Worm (Caenorhabditis elegans) whole organism, young adult: ENCODE results near the gene tag-329.
A peak's percentile ranks its signal among the peaks of the same experiment; 100 is the strongest.

Experiments used
- B0261.1 ChIP-seq: sonication (generic microtip); optimal IDR thresholded peaks from 2 replicates; lab custom pipeline; 2016; ENCODE audit warnings: mild to moderate bottlenecking, missing genetic modification characterization, moderate library complexity, missing compliant biosample characterization
- C06A6.2 ChIP-seq: fragments of 200-800 bp; sonication (Bioruptor generic); conservative IDR thresholded peaks from 2 replicates; pipeline ENCODE4 v1.3.6; 2022; ENCODE audit warnings: missing genetic modification characterization, missing compliant biosample characterization
- C17E4.6 ChIP-seq: fragments of 200-800 bp; sonication (Bioruptor generic); IDR thresholded peaks from 2 replicates; pipeline ENCODE4 v1.3.6; 2022; ENCODE audit warnings: missing genetic modification reagents, missing genetic modification characterization, missing compliant biosample characterization
- F10E7.11 ChIP-seq: sonication (generic microtip); optimal IDR thresholded peaks from 2 replicates; lab custom pipeline; 2017; ENCODE audit warnings: mild to moderate bottlenecking, missing genetic modification characterization, moderate library complexity, missing compliant biosample characterization
- F33H1.4 ChIP-seq: fragments of 200-800 bp; sonication (Bioruptor generic); IDR thresholded peaks from 2 replicates; pipeline ENCODE4 v1.3.6; 2022; ENCODE audit warnings: missing genetic modification reagents, missing genetic modification characterization, missing compliant biosample characterization
- F49E8.2 ChIP-seq: sonication (generic microtip); optimal IDR thresholded peaks from 3 replicates; lab custom pipeline; 2017; ENCODE audit warnings: missing genetic modification characterization, mild to moderate bottlenecking, missing compliant biosample characterization, antibody characterized with exemption, moderate library complexity; ENCODE audit not compliant: insufficient read depth
- F52B5.7 ChIP-seq: sonication (generic microtip); optimal IDR thresholded peaks from 2 replicates; lab custom pipeline; 2016; ENCODE audit warnings: mild to moderate bottlenecking, missing genetic modification characterization, missing compliant biosample characterization
- F57A8.1 ChIP-seq: fragments of 200-800 bp; sonication (Bioruptor generic); optimal IDR thresholded peaks from 2 replicates; lab custom pipeline; 2018; ENCODE audit warnings: mild to moderate bottlenecking, missing genetic modification characterization, moderate library complexity, missing compliant biosample characterization
- K11D2.4 ChIP-seq: fragments of 200-800 bp; sonication (Bioruptor generic); IDR thresholded peaks from 2 replicates; pipeline ENCODE4 v1.3.6; 2022; ENCODE audit warnings: missing genetic modification reagents, missing genetic modification characterization, missing compliant biosample characterization
- K12H6.12 ChIP-seq: fragments of 200-800 bp; sonication (Bioruptor generic); optimal IDR thresholded peaks from 2 replicates; lab custom pipeline; 2018; ENCODE audit warnings: mild to moderate bottlenecking, missing genetic modification characterization, missing compliant biosample characterization
- T07F8.4 ChIP-seq: sonication (generic microtip); optimal IDR thresholded peaks from 2 replicates; lab custom pipeline; 2016; ENCODE audit warnings: mild to moderate bottlenecking, missing genetic modification characterization, moderate library complexity, missing compliant biosample characterization
- T26A5.8 ChIP-seq: sonication (generic microtip); optimal IDR thresholded peaks from 2 replicates; lab custom pipeline; 2016; ENCODE audit warnings: missing genetic modification characterization, missing compliant biosample characterization
- Y56A3A.18 ChIP-seq: fragments of 200-800 bp; sonication (Bioruptor generic); IDR thresholded peaks from 2 replicates; pipeline ENCODE4 v1.3.6; 2022; ENCODE audit warnings: missing genetic modification reagents, missing genetic modification characterization, missing compliant biosample characterization
- Y79H2A.3 ChIP-seq: fragments of 200-800 bp; sonication (Bioruptor generic); conservative IDR thresholded peaks from 2 replicates; pipeline ENCODE4 v1.3.6; 2022; ENCODE audit warnings: missing genetic modification reagents, missing genetic modification characterization, missing compliant biosample characterization
- Y95B8A.8 ChIP-seq: fragments of 200-800 bp; sonication (Bioruptor generic); IDR thresholded peaks from 2 replicates; pipeline ENCODE4 v1.3.6; 2022; ENCODE audit warnings: missing genetic modification reagents, missing genetic modification characterization, missing compliant biosample characterization
- atf-7 ChIP-seq: sonication (generic microtip); optimal IDR thresholded peaks from 2 replicates; lab custom pipeline; 2017; ENCODE audit warnings: mild to moderate bottlenecking, missing genetic modification characterization, missing compliant biosample characterization
- attf-3 ChIP-seq: fragments of 200-800 bp; sonication (Bioruptor generic); conservative IDR thresholded peaks from 2 replicates; pipeline ENCODE4 v1.3.6; 2022; ENCODE audit warnings: missing genetic modification reagents, missing genetic modification characterization, missing compliant biosample characterization
- attf-5 ChIP-seq: fragments of 200-800 bp; sonication (Bioruptor generic); optimal IDR thresholded peaks from 2 replicates; lab custom pipeline; 2018; ENCODE audit warnings: mild to moderate bottlenecking, missing genetic modification characterization, missing compliant biosample characterization
- attf-6 ChIP-seq: fragments of 200-800 bp; sonication (Bioruptor generic); IDR thresholded peaks from 2 replicates; pipeline ENCODE4 v1.3.6; 2022; ENCODE audit warnings: missing genetic modification reagents, missing genetic modification characterization, missing compliant biosample characterization
- cebp-1 ChIP-seq, 2 experiments: fragments of 200-800 bp in 1 of 2; sonication (Bioruptor generic) in 1 of 2; sonication (generic microtip) in 1 of 2; IDR thresholded peaks in 1 of 2; optimal IDR thresholded peaks in 1 of 2; 2 replicates each; pipeline versions ENCODE4 v1.3.6 to Lab custom; 2017 to 2022; ENCODE audit warnings: missing compliant biosample characterization in 2 of 2, missing genetic modification characterization in 2 of 2, mild to moderate bottlenecking in 1 of 2, missing genetic modification reagents in 1 of 2, moderate library complexity in 1 of 2
- ceh-100 ChIP-seq: fragments of 200-800 bp; sonication (Bioruptor generic); IDR thresholded peaks from 2 replicates; pipeline ENCODE4 v1.3.6; 2022; ENCODE audit warnings: missing genetic modification reagents, missing genetic modification characterization, missing compliant biosample characterization
- ceh-58 ChIP-seq: fragments of 200-800 bp; sonication (Bioruptor generic); IDR thresholded peaks from 2 replicates; pipeline ENCODE4 v1.3.6; 2022; ENCODE audit warnings: missing genetic modification characterization, missing compliant biosample characterization
- dox-1 ChIP-seq: fragments of 200-800 bp; sonication (Bioruptor generic); IDR thresholded peaks from 2 replicates; pipeline ENCODE4 v1.3.6; 2022; ENCODE audit warnings: missing genetic modification reagents, missing genetic modification characterization, missing compliant biosample characterization
- dpl-1 ChIP-seq: fragments of 150-350 bp; optimal IDR thresholded peaks from 2 replicates; lab custom pipeline; 2014; ENCODE audit warnings: missing biosample characterization, missing genetic modification reagents, missing genetic modification characterization
- efl-1 ChIP-seq: fragments of 150-350 bp; optimal IDR thresholded peaks from 2 replicates; lab custom pipeline; 2014; ENCODE audit warnings: missing biosample characterization, missing genetic modification reagents, missing genetic modification characterization
- egrh-3 ChIP-seq: fragments of 200-800 bp; sonication (Bioruptor generic); IDR thresholded peaks from 2 replicates; pipeline ENCODE4 v1.3.6; 2022; ENCODE audit warnings: missing genetic modification reagents, missing genetic modification characterization, missing compliant biosample characterization
- fkh-3 ChIP-seq: sonication (generic microtip); optimal IDR thresholded peaks from 2 replicates; lab custom pipeline; 2016; ENCODE audit warnings: mild to moderate bottlenecking, missing genetic modification characterization, missing compliant biosample characterization
- him-1 ChIP-seq: sonication (generic microtip); optimal IDR thresholded peaks from 2 replicates; lab custom pipeline; 2016; ENCODE audit warnings: missing genotype, missing genetic modification reagents, missing genetic modification characterization, missing compliant biosample characterization
- hlh-26 ChIP-seq: fragments of 200-800 bp; sonication (Bioruptor generic); conservative IDR thresholded peaks from 2 replicates; pipeline ENCODE4 v1.3.6; 2022; ENCODE audit warnings: missing genetic modification reagents, missing genetic modification characterization, missing compliant biosample characterization
- hmg-1.2 ChIP-seq: fragments of 200-800 bp; sonication (Bioruptor generic); IDR thresholded peaks from 2 replicates; pipeline ENCODE4 v1.3.6; 2022; ENCODE audit warnings: missing genetic modification reagents, missing genetic modification characterization, missing compliant biosample characterization
- lag-1 ChIP-seq: fragments of 200-800 bp; sonication (Bioruptor generic); IDR thresholded peaks from 2 replicates; pipeline ENCODE4 v1.3.6; 2022; ENCODE audit warnings: missing genetic modification reagents, missing genetic modification characterization, missing compliant biosample characterization
- lin-40 ChIP-seq: sonication (generic microtip); optimal IDR thresholded peaks from 2 replicates; lab custom pipeline; 2016; ENCODE audit warnings: missing genetic modification characterization, mild to moderate bottlenecking, missing compliant biosample characterization, missing genotype, missing genetic modification reagents
- lsy-27 ChIP-seq: sonication (generic microtip); optimal IDR thresholded peaks from 2 replicates; lab custom pipeline; 2017; ENCODE audit warnings: missing genetic modification characterization, mild to moderate bottlenecking, missing compliant biosample characterization, antibody characterized with exemption, missing genotype, borderline replicate concordance; ENCODE audit not compliant: insufficient read depth
- madf-6 ChIP-seq: fragments of 200-800 bp; sonication (Bioruptor generic); IDR thresholded peaks from 2 replicates; pipeline ENCODE4 v1.3.6; 2022; ENCODE audit warnings: missing genetic modification reagents, missing genetic modification characterization, missing compliant biosample characterization
- mel-28 ChIP-seq: sonication (generic microtip); optimal IDR thresholded peaks from 2 replicates; lab custom pipeline; 2016; ENCODE audit warnings: borderline replicate concordance, mild to moderate bottlenecking, missing genetic modification characterization, missing compliant biosample characterization
- mxl-1 ChIP-seq: sonication (generic microtip); optimal IDR thresholded peaks from 2 replicates; lab custom pipeline; 2016; ENCODE audit warnings: missing genetic modification characterization, missing compliant biosample characterization
- nfya-1 ChIP-seq: sonication (generic microtip); optimal IDR thresholded peaks from 2 replicates; lab custom pipeline; 2017; ENCODE audit warnings: antibody characterized with exemption, missing compliant biosample characterization, missing genetic modification characterization, borderline replicate concordance; ENCODE audit not compliant: insufficient read depth
- nhr-120 ChIP-seq: fragments of 200-800 bp; sonication (Bioruptor generic); IDR thresholded peaks from 2 replicates; pipeline ENCODE4 v1.3.6; 2022; ENCODE audit warnings: missing genetic modification characterization, missing compliant biosample characterization
- nhr-179 ChIP-seq: sonication (generic microtip); optimal IDR thresholded peaks from 2 replicates; lab custom pipeline; 2016; ENCODE audit warnings: mild to moderate bottlenecking, missing genetic modification characterization, missing compliant biosample characterization
- pha-4 ChIP-seq: fragments of 150-350 bp; sonication (generic microtip); optimal IDR thresholded peaks from 2 replicates; lab custom pipeline; 2014; ENCODE audit warnings: missing biosample characterization, missing genetic modification reagents, missing genetic modification characterization
- rpc-1 ChIP-seq, 2 experiments: fragments of 150-350 bp in 1 of 2; sonication (generic microtip) in 1 of 2; optimal IDR thresholded peaks; 2 replicates each; lab custom pipeline; 2014 to 2018; ENCODE audit warnings: missing biosample characterization in 1 of 2, missing genetic modification characterization in 1 of 2, missing genetic modification reagents in 1 of 2, missing genotype in 1 of 2
- tbp1 ChIP-seq: fragments of 200-800 bp; sonication (Bioruptor generic); optimal IDR thresholded peaks from 2 replicates; lab custom pipeline; 2018; ENCODE audit warnings: mild to moderate bottlenecking, missing genetic modification characterization, missing compliant biosample characterization
- tlf-1 ChIP-seq: fragments of 200-800 bp; sonication (Bioruptor generic); optimal IDR thresholded peaks from 2 replicates; lab custom pipeline; 2018; ENCODE audit warnings: mild to moderate bottlenecking, missing genetic modification characterization, missing compliant biosample characterization
- ztf-18 ChIP-seq: sonication (generic microtip); optimal IDR thresholded peaks from 2 replicates; lab custom pipeline; 2016; ENCODE audit warnings: missing genotype, mild to moderate bottlenecking, missing genetic modification characterization, missing compliant biosample characterization
- ztf-22 ChIP-seq: fragments of 200-800 bp; sonication (Bioruptor generic); optimal IDR thresholded peaks from 2 replicates; lab custom pipeline; 2018; ENCODE audit warnings: mild to moderate bottlenecking, missing genetic modification characterization, moderate library complexity, missing compliant biosample characterization
- ztf-25 ChIP-seq: fragments of 200-800 bp; sonication (Bioruptor generic); IDR thresholded peaks from 2 replicates; pipeline ENCODE4 v1.3.6; 2022; ENCODE audit warnings: missing genetic modification reagents, missing genetic modification characterization, missing compliant biosample characterization
- ztf-26 ChIP-seq: sonication (generic microtip); optimal IDR thresholded peaks from 2 replicates; lab custom pipeline; 2017; ENCODE audit warnings: missing genetic modification characterization, missing compliant biosample characterization
- ztf-28 ChIP-seq: fragments of 200-800 bp; sonication (Bioruptor generic); IDR thresholded peaks from 2 replicates; pipeline ENCODE4 v1.3.6; 2022; ENCODE audit warnings: missing genetic modification reagents, missing genetic modification characterization, missing compliant biosample characterization

The tag-329 gene

DNA sequence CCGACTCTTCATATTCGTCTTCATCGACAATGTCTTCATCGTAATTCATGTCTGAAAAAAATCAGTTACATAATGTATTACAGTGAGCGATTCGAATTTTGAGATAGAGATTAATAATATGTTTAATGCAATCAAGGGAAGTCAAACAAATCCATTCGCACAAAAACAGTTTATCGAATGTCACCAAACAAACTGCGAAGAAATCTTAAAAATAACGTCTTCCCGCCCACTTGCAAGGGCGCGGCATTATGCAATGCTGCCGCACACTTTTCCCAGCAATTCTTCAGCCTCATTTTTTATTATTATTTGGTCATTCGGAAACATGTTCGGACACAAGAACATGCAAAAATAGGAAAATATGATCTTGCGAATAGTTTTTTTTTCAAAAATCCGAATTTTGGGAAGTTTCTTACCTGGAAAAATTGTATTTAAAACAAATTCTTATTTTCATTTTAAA lies 9.5 kb downstream of the tag-329 start, which contains the start of gene mdf-1 (continued):
- TF ChIP-seq F57A8.1 (GFP tag; lab: Kevin White, UChicago) = no peak
- no peak for TF ChIP-seq hlh-26 (GFP tag; lab: Robert Waterston, UW)
- TF ChIP-seq him-1 = no peak
- TF ChIP-seq cebp-1 (GFP tag; IDR thresholded peaks at IDR 0.05; lab: Robert Waterston, UW) = no peak
- TF ChIP-seq cebp-1 (tag; optimal IDR thresholded peaks at IDR 0.05; lab: Kevin White, UChicago) = peak; percentile 65
- TF ChIP-seq Y56A3A.18 = no peak
- TF ChIP-seq ztf-18 (tag; lab: Kevin White, UChicago) = peak; percentile 62
- no peak for TF ChIP-seq madf-6 (GFP tag; lab: Robert Waterston, UW)
- TF ChIP-seq F49E8.2 (tag; lab: Kevin White, UChicago) = no peak
- TF ChIP-seq ztf-25 (GFP tag; lab: Robert Waterston, UW) = no peak
- TF ChIP-seq nhr-179 (tag; lab: Kevin White, UChicago) = no peak
- no peak for TF ChIP-seq T07F8.4
- TF ChIP-seq C17E4.6 = no peak
- no peak for TF ChIP-seq K11D2.4 (GFP tag; lab: Robert Waterston, UW)
- TF ChIP-seq ceh-100 = 0 out of 2 replicates have a peak, but pooled peaks have one; percentile 17
- peak; percentile 59 for TF ChIP-seq efl-1
- peak; percentile 23 for TF ChIP-seq lin-40 (tag; lab: Kevin White, UChicago)
- no peak for TF ChIP-seq lsy-27 (tag; lab: Kevin White, UChicago)
- TF ChIP-seq Y79H2A.3 (GFP tag; lab: Robert Waterston, UW) = no peak
- no peak for TF ChIP-seq mxl-1 (tag; lab: Kevin White, UChicago)
- no peak for TF ChIP-seq pha-4 (tag; lab: Kevin White, UChicago)
- peak; percentile 53 for TF ChIP-seq tbp1
- TF ChIP-seq F10E7.11 (tag; lab: Kevin White, UChicago) = no peak
- no peak for TF ChIP-seq lag-1
- TF ChIP-seq fkh-3 (tag; lab: Kevin White, UChicago) = no peak
- no peak for TF ChIP-seq tlf-1 (GFP tag; lab: Kevin White, UChicago)
- TF ChIP-seq dpl-1 = peak; percentile 55
- TF ChIP-seq F33H1.4 (GFP tag; lab: Robert Waterston, UW) = no peak
- TF ChIP-seq B0261.1 (tag; lab: Kevin White, UChicago) = no peak
- no peak for TF ChIP-seq nhr-120 (GFP tag; lab: Robert Waterston, UW)
- TF ChIP-seq hmg-1.2 = 0 out of 2 replicates have a peak, but pooled peaks have one; percentile 12
- no peak for TF ChIP-seq atf-7
- TF ChIP-seq mel-28 (tag; lab: Kevin White, UChicago) = no peak
- TF ChIP-seq ztf-22 (GFP tag; lab: Kevin White, UChicago) = no peak
- TF ChIP-seq ztf-28 (GFP tag; lab: Robert Waterston, UW) = no peak
- no peak for TF ChIP-seq Y95B8A.8 (GFP tag; lab: Robert Waterston, UW)
- no peak for TF ChIP-seq rpc-1 (optimal IDR thresholded peaks at IDR 0.05; lab: Kevin White, UChicago)
- no peak for TF ChIP-seq rpc-1 (tag; optimal IDR thresholded peaks at IDR 0.05; lab: Kevin White, UChicago)
- TF ChIP-seq egrh-3 (GFP tag; lab: Robert Waterston, UW) = no peak
- no peak for TF ChIP-seq attf-3 (GFP tag; lab: Robert Waterston, UW)
- TF ChIP-seq, all 124 proteins: peak for 31

DNA sequence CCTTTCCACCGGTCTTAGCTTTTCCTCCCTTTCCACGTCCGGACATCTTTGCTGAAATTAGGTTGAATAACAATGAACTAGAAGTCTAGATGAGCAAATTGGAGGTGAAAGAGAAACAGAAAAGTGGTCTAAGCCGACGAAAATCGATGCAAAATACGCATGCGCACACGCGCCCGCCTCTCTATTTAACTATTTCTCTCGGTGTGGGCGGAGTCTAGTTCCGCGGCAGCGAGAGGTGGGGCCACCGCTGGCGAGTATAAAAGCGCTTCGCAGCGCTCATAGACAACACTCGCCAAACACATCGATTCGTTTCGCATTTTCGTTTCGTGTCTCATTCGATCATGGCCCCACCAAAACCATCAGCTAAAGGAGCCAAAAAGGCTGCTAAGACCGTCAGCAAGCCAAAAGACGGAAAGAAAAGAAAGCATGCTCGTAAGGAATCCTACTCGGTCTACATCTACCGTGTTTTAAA lies 10.6 kb downstream of the tag-329 start, which contains the start of the genes his-35 and his-41:
his-35 (minus strand) TSS at position 51 of the 472 bp plus-strand sequence.
his-41 (plus strand) TSS at position 299 of the 472 bp plus-strand sequence.
- TF ChIP-seq lin-40 (tag; lab: Kevin White, UChicago) = peak; percentile 63
- TF ChIP-seq nfya-1 (tag; lab: Kevin White, UChicago) = no peak
- TF ChIP-seq ceh-58 (GFP tag; lab: Robert Waterston, UW) = no peak
- peak; percentile 10 for TF ChIP-seq ztf-26 (tag; lab: Kevin White, UChicago)
- peak; percentile 50 for TF ChIP-seq attf-5
- no peak for TF ChIP-seq ztf-28 (GFP tag; lab: Robert Waterston, UW)
- peak; percentile 61 for TF ChIP-seq dox-1 (GFP tag; lab: Robert Waterston, UW)
- TF ChIP-seq K12H6.12 = peak; percentile 66
- TF ChIP-seq attf-6 (GFP tag; lab: Robert Waterston, UW) = no peak
- TF ChIP-seq T26A5.8 = no peak
- TF ChIP-seq cebp-1 (GFP tag; IDR thresholded peaks at IDR 0.05; lab: Robert Waterston, UW) = no peak
- TF ChIP-seq cebp-1 (tag; optimal IDR thresholded peaks at IDR 0.05; lab: Kevin White, UChicago) = peak; percentile 54
- 0 out of 2 replicates have a peak, but pooled peaks have one; percentile 30 for TF ChIP-seq C06A6.2 (GFP tag; lab: Robert Waterston, UW)
- peak; percentile 7 for TF ChIP-seq F52B5.7
- TF ChIP-seq ztf-25 (GFP tag; lab: Robert Waterston, UW) = no peak
- TF ChIP-seq ztf-18 (tag; lab: Kevin White, UChicago) = no peak
